Fruit fly (Drosophila melanogaster): ENCODE measurements around the gene Hipk.

The Hipk gene

DNA sequence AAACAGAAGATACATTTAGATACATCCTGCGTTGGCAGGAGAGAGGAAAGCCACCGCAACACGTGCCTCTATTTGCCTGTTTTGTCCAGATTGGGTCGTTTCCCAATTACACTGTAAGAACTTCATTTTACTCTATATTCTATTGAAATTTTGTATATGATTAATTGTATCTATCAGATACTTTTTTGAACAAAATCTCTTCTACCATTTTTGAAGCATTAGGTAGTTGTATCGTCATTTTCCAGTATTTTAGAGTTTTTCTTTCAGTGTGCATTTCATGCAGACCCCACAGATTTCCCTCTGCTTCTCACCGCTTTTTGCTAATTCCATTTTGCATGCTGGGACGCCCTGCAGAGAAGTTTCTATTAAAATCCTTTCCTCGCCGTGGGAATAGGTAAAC, 11.7 kb downstream of the Hipk start (continued):
- TF ChIP-seq CG17829 (tag; optimal IDR thresholded peaks at IDR 0.05) = peak; percentile 65
- TF ChIP-seq CG3838 (GFP tag; optimal IDR thresholded peaks at IDR 0.05) = no peak
- no peak for TF ChIP-seq CG1233 (GFP tag; optimal IDR thresholded peaks at IDR 0.05)
- peak; percentile 37 for TF ChIP-seq CG9817 (tag; optimal IDR thresholded peaks at IDR 0.05)
- TF ChIP-seq CG7271 (tag; optimal IDR thresholded peaks at IDR 0.05) = no peak
- TF ChIP-seq wdn (GFP tag; IDR thresholded peaks at IDR 0.05) = 0 out of 2 replicates have a peak, but pooled peaks have one; percentile 35
- peak; percentile 37; the same call in 1 of the 2 replicates for TF ChIP-seq CG3847 (GFP tag; IDR thresholded peaks at IDR 0.05)
- TF ChIP-seq p53 (GFP tag; optimal IDR thresholded peaks at IDR 0.05) = no peak
- TF ChIP-seq CG14441 (GFP tag; IDR thresholded peaks at IDR 0.05) = peak; percentile 42; the same call in 1 of the 2 replicates

- TF ChIP-seq CG7987 (GFP tag; optimal IDR thresholded peaks at IDR 0.05) (no peak), Xrp1 (GFP tag; IDR thresholded peaks at IDR 0.05) (no peak), nmo (GFP tag; optimal IDR thresholded peaks at IDR 0.05) (no peak), kah (GFP tag; optimal IDR thresholded peaks at IDR 0.05) (no peak), crp (GFP tag; optimal IDR thresholded peaks at IDR 0.05) (no peak), mirr (GFP tag; optimal IDR thresholded peaks at IDR 0.05) (peak; percentile 9), Hr51 (GFP tag; optimal IDR thresholded peaks at IDR 0.05) (no peak), sob (GFP tag; IDR thresholded peaks at IDR 0.05) (no peak), CG11398 (GFP tag; optimal IDR thresholded peaks at IDR 0.05) (no peak), CG12391 (tag; optimal IDR thresholded peaks at IDR 0.05) (no peak), CG3163 (GFP tag; optimal IDR thresholded peaks at IDR 0.05) (no peak), Ssrp (tag; optimal IDR thresholded peaks at IDR 0.05) (no peak), YL-1 (GFP tag; optimal IDR thresholded peaks at IDR 0.05) (no peak), CG4360 (GFP tag; IDR thresholded peaks at IDR 0.05) (no peak), sd (tag; optimal IDR thresholded peaks at IDR 0.05) (peak; percentile 47), Hey (tag; optimal IDR thresholded peaks at IDR 0.05) (no peak), CG12769 (tag; optimal IDR thresholded peaks at IDR 0.05) (peak; percentile 17), Ets65A (GFP tag) (no peak), lmd (GFP tag; IDR thresholded peaks at IDR 0.05) (no peak), chinmo (GFP tag; IDR thresholded peaks at IDR 0.05; ENCODE audit: partially characterized antibody) (peak; percentile 82; the same call in 1 of the 4 replicates), CG31441 (GFP tag; IDR thresholded peaks at IDR 0.05) (no peak), CG5245 (GFP tag; optimal IDR thresholded peaks at IDR 0.05) (no peak), crol (GFP tag; IDR thresholded peaks at IDR 0.05) (no peak), Eip74EF (GFP tag; optimal IDR thresholded peaks at IDR 0.05) (peak in 1 of 2 experiments; percentile 32), CG1647 (GFP tag; optimal IDR thresholded peaks at IDR 0.05) (no peak), CG13894 (tag; optimal IDR thresholded peaks at IDR 0.05) (peak; percentile 51), corto (GFP tag; optimal IDR thresholded peaks at IDR 0.05) (no peak), gfzf (GFP tag; optimal IDR thresholded peaks at IDR 0.05) (no peak), hbn (GFP tag; IDR thresholded peaks at IDR 0.05; ENCODE audit: partially characterized antibody) (no peak), wor (GFP tag; IDR thresholded peaks at IDR 0.05) (no peak), fd3F (GFP tag; optimal IDR thresholded peaks at IDR 0.05) (no peak), Vsx1 (GFP tag; optimal IDR thresholded peaks at IDR 0.05) (no peak)
Observed at dm6 chr3L:555326-555725, 12.5 kb downstream of the Hipk start.

Data from whole organism, embryonic.